Comparison of ENCODE assay signal across 2 fruit fly cellular contexts in the genomic region with DNA sequence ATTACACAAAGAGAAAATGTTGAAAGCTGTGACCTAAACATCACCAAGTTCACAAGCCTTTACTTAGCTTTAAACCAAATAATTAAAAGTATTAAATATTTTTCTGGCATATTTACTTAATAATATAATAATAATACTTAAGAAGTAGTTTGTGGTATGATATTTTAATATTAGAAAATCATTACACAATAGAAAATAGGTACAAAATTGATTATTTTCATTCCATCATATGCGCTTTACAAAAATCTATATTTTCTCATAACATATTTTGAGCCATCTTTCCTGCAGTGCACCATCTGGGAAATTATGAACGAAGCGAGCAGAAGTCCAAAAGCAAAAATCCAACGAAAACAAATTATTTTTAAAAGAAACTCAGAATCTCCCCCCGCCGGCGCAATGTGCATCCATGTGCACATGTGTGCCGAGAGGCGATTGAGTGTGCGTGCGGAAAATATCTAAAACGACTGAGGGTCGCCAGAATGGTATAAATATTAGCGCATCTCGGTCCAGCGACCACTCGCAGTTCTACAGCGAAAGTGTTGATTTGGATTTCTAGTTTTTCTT.
A peak's percentile ranks its signal among the peaks of the same experiment; 100 is the strongest.
TF ChIP-seq lines count a peak whose summit lies in the region.

A gene (plus strand): TSS at position 514 of the 564 bp plus-strand sequence.

TF ChIP-seq in whole organism, embryonic, 481 proteins besides CTCF, POLR2A, EP300 and RAD21 (continued from another document and continues in another):
- peak; percentile 47 for TF ChIP-seq Nf-YB (GFP tag; optimal IDR thresholded peaks at IDR 0.05; lab: Kevin White, UChicago)
- peak; percentile 59 for TF ChIP-seq CG4404 (GFP tag; IDR thresholded peaks at IDR 0.05; lab: Robert Waterston, UW)
- TF ChIP-seq MESR4 (GFP tag; optimal IDR thresholded peaks at IDR 0.05; lab: Kevin White, UChicago) = no peak
- TF ChIP-seq Oli (tag; optimal IDR thresholded peaks at IDR 0.05; lab: Kevin White, UChicago) = peak; percentile 75
- TF ChIP-seq CG32772 (GFP tag; IDR thresholded peaks at IDR 0.05; lab: Robert Waterston, UW) = peak; percentile 26; the same call in 1 of the 2 replicates
- peak; percentile 54 for TF ChIP-seq CG16815 (GFP tag; optimal IDR thresholded peaks at IDR 0.05; lab: Kevin White, UChicago)
- TF ChIP-seq bsh (GFP tag; optimal IDR thresholded peaks at IDR 0.05; lab: Kevin White, UChicago) = peak in 1 of 2 experiments; percentile 68
- peak; percentile 41 for TF ChIP-seq CG2875 (GFP tag; optimal IDR thresholded peaks at IDR 0.05; lab: Kevin White, UChicago)
- peak; percentile 64 for TF ChIP-seq Xrp1 (GFP tag; IDR thresholded peaks at IDR 0.05; lab: Robert Waterston, UW)
- TF ChIP-seq Asciz (GFP tag; optimal IDR thresholded peaks at IDR 0.05; lab: Kevin White, UChicago) = peak; percentile 60
- TF ChIP-seq Sin3A (optimal IDR thresholded peaks at IDR 0.05; lab: Kevin White, UChicago) = no peak
- peak in 1 of 3 experiments; percentile 50 for TF ChIP-seq Stat92E (GFP tag; optimal IDR thresholded peaks at IDR 0.05; lab: Kevin White, UChicago)
- no peak for TF ChIP-seq Bteb2 (GFP tag; optimal IDR thresholded peaks at IDR 0.05; lab: Kevin White, UChicago)
- no peak for TF ChIP-seq Doc3 (GFP tag; IDR thresholded peaks at IDR 0.05; lab: Robert Waterston, UW; ENCODE audit: partially characterized antibody)
- 0 out of 2 replicates have a peak, but pooled peaks have one; percentile 8 for TF ChIP-seq CG31224 (GFP tag; IDR thresholded peaks at IDR 0.05; lab: Robert Waterston, UW)
- peak in 1 of 2 experiments; percentile 41 for TF ChIP-seq dpn (GFP tag; optimal IDR thresholded peaks at IDR 0.05; lab: Kevin White, UChicago)
- peak; percentile 35 for TF ChIP-seq ATbp (GFP tag; optimal IDR thresholded peaks at IDR 0.05; lab: Kevin White, UChicago)
- peak; percentile 83 for TF ChIP-seq CoRest (tag; optimal IDR thresholded peaks at IDR 0.05; lab: Kevin White, UChicago)
- TF ChIP-seq CG9437 (GFP tag; optimal IDR thresholded peaks at IDR 0.05; lab: Kevin White, UChicago) = peak; percentile 73
- TF ChIP-seq CG10147 (GFP tag; optimal IDR thresholded peaks at IDR 0.05; lab: Kevin White, UChicago) = peak; percentile 2
- no peak for TF ChIP-seq CG11560 (tag; IDR thresholded peaks at IDR 0.05; lab: Robert Waterston, UW)
- TF ChIP-seq CG6654 (GFP tag; optimal IDR thresholded peaks at IDR 0.05; lab: Kevin White, UChicago) = peak; percentile 14
- no peak for TF ChIP-seq pum (GFP tag; optimal IDR thresholded peaks at IDR 0.05; lab: Kevin White, UChicago)
- no peak for TF ChIP-seq sens-2 (GFP tag; IDR thresholded peaks at IDR 0.05; lab: Robert Waterston, UW)
- peak; percentile 78 for TF ChIP-seq Ssrp (tag; optimal IDR thresholded peaks at IDR 0.05; lab: Kevin White, UChicago)
- peak; percentile 15 for TF ChIP-seq CG4820 (GFP tag; optimal IDR thresholded peaks at IDR 0.05; lab: Kevin White, UChicago)
- TF ChIP-seq Aef1 (GFP tag; IDR thresholded peaks at IDR 0.05; lab: Robert Waterston, UW) = 0 out of 3 replicates have a peak, but pooled peaks have one; percentile 30
- 0 out of 2 replicates have a peak, but pooled peaks have one; percentile 19 for TF ChIP-seq CG14014 (GFP tag; IDR thresholded peaks at IDR 0.05; lab: Robert Waterston, UW)
- TF ChIP-seq gfzf (GFP tag; optimal IDR thresholded peaks at IDR 0.05; lab: Kevin White, UChicago) = no peak
- no peak for TF ChIP-seq CG34422 (GFP tag; IDR thresholded peaks at IDR 0.05; lab: Robert Waterston, UW)
- peak; percentile 53 for TF ChIP-seq ewg (GFP tag; optimal IDR thresholded peaks at IDR 0.05; lab: Kevin White, UChicago)
- TF ChIP-seq Rfx (GFP tag; IDR thresholded peaks at IDR 0.05; lab: Robert Waterston, UW) = 0 out of 2 replicates have a peak, but pooled peaks have one; percentile 10
- peak; percentile 16 for TF ChIP-seq CG18599 (GFP tag; optimal IDR thresholded peaks at IDR 0.05; lab: Kevin White, UChicago)
- peak; percentile 86 for TF ChIP-seq phol (tag; optimal IDR thresholded peaks at IDR 0.05; lab: Kevin White, UChicago)
- peak; percentile 1 for TF ChIP-seq Fer3 (tag; optimal IDR thresholded peaks at IDR 0.05; lab: Kevin White, UChicago)
- peak; percentile 85 for TF ChIP-seq CG17829 (tag; optimal IDR thresholded peaks at IDR 0.05; lab: Kevin White, UChicago)
- TF ChIP-seq tap (tag; optimal IDR thresholded peaks at IDR 0.05; lab: Kevin White, UChicago) = peak; percentile 57
- TF ChIP-seq CG9727 (GFP tag; optimal IDR thresholded peaks at IDR 0.05; lab: Kevin White, UChicago) = peak; percentile 82
- peak; percentile 84 for TF ChIP-seq dmrt11E (tag; optimal IDR thresholded peaks at IDR 0.05; lab: Kevin White, UChicago)
- peak; percentile 26 for TF ChIP-seq Usf (GFP tag; optimal IDR thresholded peaks at IDR 0.05; lab: Kevin White, UChicago)
- peak; percentile 87 for TF ChIP-seq CG2678 (tag; optimal IDR thresholded peaks at IDR 0.05; lab: Kevin White, UChicago)
- peak; percentile 79 for TF ChIP-seq CG15696 (tag; optimal IDR thresholded peaks at IDR 0.05; lab: Kevin White, UChicago)
- peak; percentile 50 for TF ChIP-seq sqz (GFP tag; optimal IDR thresholded peaks at IDR 0.05; lab: Kevin White, UChicago)
- no peak for TF ChIP-seq gro (GFP tag; optimal IDR thresholded peaks at IDR 0.05; lab: Kevin White, UChicago)
- TF ChIP-seq Deaf1 (tag; optimal IDR thresholded peaks at IDR 0.05; lab: Kevin White, UChicago) = peak; percentile 27
- no peak for TF ChIP-seq CG14441 (GFP tag; IDR thresholded peaks at IDR 0.05; lab: Robert Waterston, UW)
- no peak for TF ChIP-seq sc (optimal IDR thresholded peaks at IDR 0.05; lab: Kevin White, UChicago)
- peak; percentile 47 for TF ChIP-seq sc (GFP tag; optimal IDR thresholded peaks at IDR 0.05; lab: Kevin White, UChicago)
- peak; percentile 9 for TF ChIP-seq CG1233 (GFP tag; optimal IDR thresholded peaks at IDR 0.05; lab: Kevin White, UChicago)
- TF ChIP-seq CG13424 (tag; optimal IDR thresholded peaks at IDR 0.05; lab: Kevin White, UChicago) = peak; percentile 86
- peak; percentile 19 for TF ChIP-seq oc (tag; optimal IDR thresholded peaks at IDR 0.05; lab: Kevin White, UChicago)
- 0 out of 2 replicates have a peak, but pooled peaks have one; percentile 32 for TF ChIP-seq CG10366 (GFP tag; IDR thresholded peaks at IDR 0.05; lab: Robert Waterston, UW)
- no peak for TF ChIP-seq Dfd (GFP tag; optimal IDR thresholded peaks at IDR 0.05; lab: Kevin White, UChicago)
- TF ChIP-seq CG10209 (GFP tag; optimal IDR thresholded peaks at IDR 0.05; lab: Kevin White, UChicago) = peak; percentile 54
- no peak for TF ChIP-seq seq (GFP tag; IDR thresholded peaks at IDR 0.05; lab: Robert Waterston, UW)
- TF ChIP-seq fd96Cb (tag; optimal IDR thresholded peaks at IDR 0.05; lab: Kevin White, UChicago) = peak; percentile 75
- peak; percentile 35; the same call in 1 of the 2 replicates for TF ChIP-seq E2f1 (GFP tag; IDR thresholded peaks at IDR 0.05; lab: Robert Waterston, UW)
- TF ChIP-seq D (optimal IDR thresholded peaks at IDR 0.05; lab: Kevin White, UChicago) = no peak
- TF ChIP-seq D (GFP tag; optimal IDR thresholded peaks at IDR 0.05; lab: Kevin White, UChicago) = peak; percentile 67
- TF ChIP-seq CG2116 (GFP tag; optimal IDR thresholded peaks at IDR 0.05; lab: Kevin White, UChicago) = peak; percentile 7
- no peak for TF ChIP-seq pfk (GFP tag; optimal IDR thresholded peaks at IDR 0.05; lab: Kevin White, UChicago)

TF ChIP-seq in whole organism, prepupa, 60 proteins besides CTCF, POLR2A, EP300 and RAD21 (continued from another document):
- no peak for TF ChIP-seq Sox15 (GFP tag; optimal IDR thresholded peaks at IDR 0.05; lab: Kevin White, UChicago)
- peak; percentile 26 for TF ChIP-seq CG9139 (GFP tag; optimal IDR thresholded peaks at IDR 0.05; lab: Kevin White, UChicago)
- TF ChIP-seq Ets21C (GFP tag; optimal IDR thresholded peaks at IDR 0.05; lab: Kevin White, UChicago) = no peak
- TF ChIP-seq Hr4 (GFP tag; optimal IDR thresholded peaks at IDR 0.05; lab: Kevin White, UChicago) = no peak
- TF ChIP-seq CG34406 (GFP tag; optimal IDR thresholded peaks at IDR 0.05; lab: Kevin White, UChicago) = peak; percentile 18
- TF ChIP-seq Hr39 (GFP tag; optimal IDR thresholded peaks at IDR 0.05; lab: Kevin White, UChicago) = no peak
- TF ChIP-seq ss (GFP tag; optimal IDR thresholded peaks at IDR 0.05; lab: Kevin White, UChicago) = no peak
- TF ChIP-seq Hr38 (GFP tag; optimal IDR thresholded peaks at IDR 0.05; lab: Kevin White, UChicago) = no peak
- TF ChIP-seq CG6163 (GFP tag; IDR thresholded peaks at IDR 0.05; lab: Robert Waterston, UW) = no peak
- TF ChIP-seq CG3032 (tag; optimal IDR thresholded peaks at IDR 0.05; lab: Kevin White, UChicago) = peak; percentile 49
- no peak for TF ChIP-seq esn (GFP tag; optimal IDR thresholded peaks at IDR 0.05; lab: Kevin White, UChicago)
- peak; percentile 23 for TF ChIP-seq dsx (GFP tag; optimal IDR thresholded peaks at IDR 0.05; lab: Kevin White, UChicago; ENCODE audit: poor library complexity, severe bottlenecking)
- TF ChIP-seq fkh (GFP tag; optimal IDR thresholded peaks at IDR 0.05; lab: Kevin White, UChicago) = no peak
- no peak for TF ChIP-seq topi (GFP tag; optimal IDR thresholded peaks at IDR 0.05; lab: Kevin White, UChicago)
- peak; percentile 36 for TF ChIP-seq spab (GFP tag; optimal IDR thresholded peaks at IDR 0.05; lab: Kevin White, UChicago)
- TF ChIP-seq svp (GFP tag; lab: Kevin White, UChicago) = peak; percentile 11
- no peak for TF ChIP-seq CG6792 (GFP tag; optimal IDR thresholded peaks at IDR 0.05; lab: Kevin White, UChicago)
- TF ChIP-seq Ets96B (tag; optimal IDR thresholded peaks at IDR 0.05; lab: Kevin White, UChicago) = no peak
- TF ChIP-seq Smox (GFP tag; optimal IDR thresholded peaks at IDR 0.05; lab: Kevin White, UChicago) = no peak
- TF ChIP-seq Lpt (GFP tag; optimal IDR thresholded peaks at IDR 0.05; lab: Kevin White, UChicago) = no peak
- no peak for TF ChIP-seq CG31627 (GFP tag; optimal IDR thresholded peaks at IDR 0.05; lab: Kevin White, UChicago)
- no peak for TF ChIP-seq lz (GFP tag; optimal IDR thresholded peaks at IDR 0.05; lab: Kevin White, UChicago)
- TF ChIP-seq CG10631 (GFP tag; optimal IDR thresholded peaks at IDR 0.05; lab: Kevin White, UChicago) = peak; percentile 58
- no peak for TF ChIP-seq Met (GFP tag; optimal IDR thresholded peaks at IDR 0.05; lab: Kevin White, UChicago)
- TF ChIP-seq CG16779 (tag; optimal IDR thresholded peaks at IDR 0.05; lab: Kevin White, UChicago) = no peak
- peak; percentile 67 for TF ChIP-seq CG32006 (GFP tag; optimal IDR thresholded peaks at IDR 0.05; lab: Kevin White, UChicago)
- TF ChIP-seq salr (GFP tag; optimal IDR thresholded peaks at IDR 0.05; lab: Kevin White, UChicago) = peak in 1 of 2 experiments; percentile 46
- peak; percentile 37 for TF ChIP-seq net (GFP tag; optimal IDR thresholded peaks at IDR 0.05; lab: Kevin White, UChicago)
- no peak for TF ChIP-seq CG8319 (GFP tag; optimal IDR thresholded peaks at IDR 0.05; lab: Kevin White, UChicago)
- no peak for TF ChIP-seq Eip75B (GFP tag; optimal IDR thresholded peaks at IDR 0.05; lab: Kevin White, UChicago)
- TF ChIP-seq CG1621 (tag; optimal IDR thresholded peaks at IDR 0.05; lab: Kevin White, UChicago) = no peak
- TF ChIP-seq CG11762 (GFP tag; optimal IDR thresholded peaks at IDR 0.05; lab: Kevin White, UChicago; ENCODE audit: insufficient read depth) = no peak
- no peak for TF ChIP-seq Blimp-1 (GFP tag; optimal IDR thresholded peaks at IDR 0.05; lab: Kevin White, UChicago)
- TF ChIP-seq OdsH (GFP tag; optimal IDR thresholded peaks at IDR 0.05; lab: Kevin White, UChicago) = peak; percentile 26
- TF ChIP-seq CG8119 (GFP tag; IDR thresholded peaks at IDR 0.05; lab: Robert Waterston, UW) = peak; percentile 64
- TF ChIP-seq CG3919 (GFP tag; optimal IDR thresholded peaks at IDR 0.05; lab: Kevin White, UChicago) = peak; percentile 1
- TF ChIP-seq vri (GFP tag; optimal IDR thresholded peaks at IDR 0.05; lab: Kevin White, UChicago) = no peak
